Fruit fly (Drosophila melanogaster) whole organism, pupa: ENCODE results near the gene Nmdmc.

Source experiments
- CG10348 ChIP-seq: fragments of 200-800 bp; sonication (Bioruptor generic); IDR thresholded peaks from 2 replicates; pipeline ENCODE4 v1.3.6; 2022; ENCODE audit warnings: missing biosample characterization, missing genetic modification characterization
- CG12605 ChIP-seq: fragments of 200-800 bp; sonication (Bioruptor generic); IDR thresholded peaks from 2 replicates; pipeline ENCODE4 v1.3.6; 2022; ENCODE audit warnings: missing biosample characterization, missing genetic modification characterization
- CG13204 ChIP-seq: fragments of 200-800 bp; sonication (Bioruptor generic); optimal IDR thresholded peaks from 2 replicates; lab custom pipeline; 2018; ENCODE audit warnings: missing biosample characterization, mild to moderate bottlenecking, missing genetic modification characterization, moderate library complexity
- CG14655 ChIP-seq: fragments of 200-800 bp; sonication (Bioruptor generic); optimal IDR thresholded peaks from 3 replicates; lab custom pipeline; 2017; ENCODE audit warnings: mild to moderate bottlenecking, missing biosample characterization, missing genetic modification reagents, missing genetic modification characterization
- CG15710 ChIP-seq: fragments of 200-800 bp; sonication (Bioruptor generic); optimal IDR thresholded peaks from 2 replicates; lab custom pipeline; 2018; ENCODE audit warnings: missing biosample characterization, mild to moderate bottlenecking, missing genetic modification characterization, moderate library complexity
- CG17806 ChIP-seq: fragments of 200-800 bp; sonication (Bioruptor generic); optimal IDR thresholded peaks from 2 replicates; lab custom pipeline; 2018; ENCODE audit warnings: missing biosample characterization, mild to moderate bottlenecking, missing genetic modification characterization, moderate library complexity
- CG32121 ChIP-seq: fragments of 200-800 bp; sonication (Bioruptor generic); IDR thresholded peaks from 2 replicates; pipeline ENCODE4 v1.3.6; 2022; ENCODE audit warnings: missing biosample characterization, missing genetic modification characterization
- CG34367 ChIP-seq: fragments of 200-800 bp; sonication (Bioruptor generic); optimal IDR thresholded peaks from 2 replicates; lab custom pipeline; 2018; ENCODE audit warnings: missing biosample characterization, mild to moderate bottlenecking, missing genetic modification characterization
- CG4496 ChIP-seq: fragments of 200-800 bp; sonication (Bioruptor generic); IDR thresholded peaks from 3 replicates; pipeline ENCODE4 v1.3.6; 2022; ENCODE audit warnings: missing biosample characterization, missing genetic modification characterization
- CG8159 ChIP-seq: fragments of 200-800 bp; sonication (Bioruptor generic); optimal IDR thresholded peaks from 3 replicates; lab custom pipeline; 2018; ENCODE audit warnings: missing biosample characterization, mild to moderate bottlenecking, missing genetic modification characterization, moderate library complexity
- CG8301 ChIP-seq: fragments of 200-800 bp; sonication (Bioruptor generic); optimal IDR thresholded peaks from 2 replicates; lab custom pipeline; 2018; ENCODE audit warnings: missing biosample characterization, mild to moderate bottlenecking, missing genetic modification characterization
- CG9948 ChIP-seq: fragments of 200-800 bp; sonication (Bioruptor generic); optimal IDR thresholded peaks from 2 replicates; lab custom pipeline; 2018; ENCODE audit warnings: missing biosample characterization, mild to moderate bottlenecking, missing genetic modification characterization, moderate library complexity
- D1 ChIP-seq: fragments of 200-800 bp; sonication (Bioruptor generic); optimal IDR thresholded peaks from 2 replicates; lab custom pipeline; 2018; ENCODE audit warnings: missing biosample characterization, mild to moderate bottlenecking, missing genetic modification characterization, moderate library complexity
- EcR ChIP-seq: fragments of 200-800 bp; sonication (Bioruptor generic); optimal IDR thresholded peaks from 3 replicates; lab custom pipeline; 2019; ENCODE audit warnings: missing biosample characterization, missing genetic modification characterization, mild to moderate bottlenecking, moderate library complexity, missing genetic modification reagents
- Ets98B ChIP-seq: fragments of 200-800 bp; sonication (Bioruptor generic); IDR thresholded peaks from 2 replicates; pipeline ENCODE4 v1.3.6; 2022; ENCODE audit warnings: missing biosample characterization, missing genetic modification characterization
- Pif1A ChIP-seq: fragments of 200-800 bp; sonication (Bioruptor generic); optimal IDR thresholded peaks from 3 replicates; lab custom pipeline; 2016; ENCODE audit warnings: missing biosample characterization, missing genetic modification characterization
- Pif1B ChIP-seq: fragments of 200-800 bp; sonication (Bioruptor generic); optimal IDR thresholded peaks from 3 replicates; lab custom pipeline; 2016; ENCODE audit warnings: missing biosample characterization, missing genetic modification characterization
- Snoo ChIP-seq: fragments of 200-800 bp; sonication (Bioruptor generic); optimal IDR thresholded peaks from 3 replicates; lab custom pipeline; 2017; ENCODE audit warnings: missing biosample characterization, mild to moderate bottlenecking, missing genetic modification characterization, inconsistent platforms
- fd96Ca ChIP-seq: fragments of 200-800 bp; sonication (Bioruptor generic); IDR thresholded peaks from 3 replicates; pipeline ENCODE4 v1.3.6; 2022; ENCODE audit warnings: missing biosample characterization, missing genetic modification characterization
- gl ChIP-seq: fragments of 200-800 bp; sonication (Bioruptor generic); optimal IDR thresholded peaks from 2 replicates; lab custom pipeline; 2018; ENCODE audit warnings: missing biosample characterization, mild to moderate bottlenecking, missing genetic modification characterization
- rn ChIP-seq: fragments of 200-800 bp; sonication (Bioruptor generic); IDR thresholded peaks from 2 replicates; pipeline ENCODE4 v1.3.6; 2022; ENCODE audit warnings: missing biosample characterization, missing genetic modification characterization

The Nmdmc gene

DNA sequence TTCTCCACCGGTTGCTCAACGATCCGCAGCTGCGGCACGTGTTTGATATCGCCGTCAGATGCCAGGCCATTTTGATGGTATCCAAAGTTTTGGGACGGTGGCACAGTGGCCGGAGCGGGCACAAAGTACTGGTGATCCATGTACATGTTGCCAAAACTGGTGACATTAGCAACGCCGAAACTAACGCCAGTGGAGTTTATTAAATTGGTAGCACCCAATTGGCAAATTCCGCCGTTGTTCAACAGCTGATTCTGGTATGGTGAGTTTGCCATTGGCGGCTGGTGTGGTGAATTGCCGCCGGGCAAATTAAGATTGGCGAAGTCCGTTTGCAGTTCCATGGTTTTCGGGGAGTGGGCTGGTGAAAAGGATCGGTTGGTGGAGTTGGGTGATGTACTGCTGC, 3.4 kb downstream of the Nmdmc start:
- TF ChIP-seq D1 (tag; lab: Kevin White, UChicago) (no peak), EcR (GFP tag; lab: Kevin White, UChicago) (no peak), CG4496 (GFP tag; lab: Robert Waterston, UW) (no peak), CG10348 (GFP tag; lab: Robert Waterston, UW) (no peak), fd96Ca (GFP tag; lab: Robert Waterston, UW) (no peak), Snoo (no peak), Ets98B (GFP tag; lab: Robert Waterston, UW) (no peak), CG17806 (tag; lab: Kevin White, UChicago) (no peak)

DNA sequence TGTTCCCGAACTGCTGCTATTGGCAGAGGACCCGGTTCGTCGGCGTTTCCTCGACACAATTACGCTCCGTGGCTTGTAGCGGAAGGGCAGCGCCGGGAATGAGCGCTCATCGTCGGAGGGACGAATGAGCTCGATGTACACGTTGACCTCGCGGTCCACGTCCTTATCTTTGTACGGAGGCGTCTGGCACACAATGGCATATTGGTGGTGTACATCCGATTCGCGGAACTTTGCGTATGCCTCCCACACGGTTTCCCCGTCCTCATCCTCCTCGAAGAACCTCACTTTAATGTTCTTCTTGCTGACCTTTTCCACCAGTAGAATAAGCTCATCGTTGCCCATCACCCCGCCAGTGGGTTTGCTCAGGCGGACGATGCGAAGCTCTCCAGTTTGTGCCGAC, 4.6 kb downstream of the Nmdmc start:
- TF ChIP-seq Snoo, result no peak
- TF ChIP-seq fd96Ca (GFP tag; lab: Robert Waterston, UW), result no peak
- TF ChIP-seq gl (tag; lab: Kevin White, UChicago), result no peak
- TF ChIP-seq CG10348 (GFP tag; lab: Robert Waterston, UW), result no peak
- TF ChIP-seq Pif1A (GFP tag; lab: Kevin White, UChicago), result no peak
- TF ChIP-seq D1 (tag; lab: Kevin White, UChicago), result no peak
- TF ChIP-seq CG4496 (GFP tag; lab: Robert Waterston, UW), result no peak
- no peak for TF ChIP-seq CG12605 (GFP tag; lab: Robert Waterston, UW)
- no peak for TF ChIP-seq CG15710 (tag; lab: Kevin White, UChicago)
- no peak for TF ChIP-seq CG8159 (tag; lab: Kevin White, UChicago)
- TF ChIP-seq rn (GFP tag; lab: Robert Waterston, UW), result no peak
- no peak for TF ChIP-seq CG14655 (GFP tag; lab: Kevin White, UChicago)
- TF ChIP-seq CG32121, result no peak
- no peak for TF ChIP-seq EcR (GFP tag; lab: Kevin White, UChicago)
- no peak for TF ChIP-seq CG9948 (tag; lab: Kevin White, UChicago)
- TF ChIP-seq CG8301 (tag; lab: Kevin White, UChicago), result no peak

DNA sequence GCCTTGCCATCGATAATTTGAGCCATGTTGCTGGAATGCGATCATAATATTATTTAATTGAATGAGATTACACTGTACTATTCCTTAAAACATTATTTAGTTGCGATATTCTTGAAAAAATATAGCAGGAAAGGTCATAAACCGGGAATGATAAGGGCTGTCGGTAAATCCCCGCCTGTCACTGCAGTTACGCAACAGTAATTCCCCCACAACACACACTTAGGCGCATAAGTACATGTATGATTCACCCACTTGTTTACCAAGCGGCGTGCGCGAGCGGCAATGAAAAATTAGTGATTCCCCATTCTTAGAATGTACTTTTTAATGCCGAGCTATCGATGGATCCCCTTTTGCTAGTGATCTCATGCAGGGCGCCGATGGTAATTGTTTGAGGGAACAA, 6.7 kb downstream of the Nmdmc start:
- TF ChIP-seq CG8301 (tag; lab: Kevin White, UChicago) (no peak), gl (tag; lab: Kevin White, UChicago) (no peak), CG8159 (tag; lab: Kevin White, UChicago) (no peak), CG12605 (GFP tag; lab: Robert Waterston, UW) (no peak), rn (GFP tag; lab: Robert Waterston, UW) (no peak), CG9948 (tag; lab: Kevin White, UChicago) (no peak), fd96Ca (GFP tag; lab: Robert Waterston, UW) (no peak), EcR (GFP tag; lab: Kevin White, UChicago) (peak; percentile 78)

DNA sequence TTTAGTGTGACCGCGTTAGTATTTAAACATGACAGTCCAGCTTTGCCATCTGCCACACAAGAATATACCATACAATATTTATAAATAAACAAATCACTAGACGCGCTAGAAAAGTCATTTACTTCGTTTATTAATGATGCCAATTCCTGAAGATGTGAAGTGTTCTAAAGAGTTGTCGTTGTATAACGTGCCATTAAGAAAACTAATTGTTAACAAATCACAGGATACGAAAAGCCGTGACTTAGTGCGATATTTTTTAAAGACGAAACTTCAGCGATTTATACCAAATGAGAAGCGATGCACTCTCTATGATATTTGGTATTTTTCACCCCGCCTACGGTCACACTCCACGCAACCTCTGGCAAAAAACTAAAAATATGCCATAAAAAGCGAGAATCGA, 10.9 kb downstream of the Nmdmc start, which contains the start of gene neur:
Gene neur, minus strand, starts transcription at position 24 of the 400 bp plus-strand sequence.
- TF ChIP-seq gl (tag; lab: Kevin White, UChicago) (no peak), EcR (GFP tag; lab: Kevin White, UChicago) (no peak), CG14655 (GFP tag; lab: Kevin White, UChicago) (no peak), Ets98B (GFP tag; lab: Robert Waterston, UW) (no peak), CG15710 (tag; lab: Kevin White, UChicago) (no peak), CG8159 (tag; lab: Kevin White, UChicago) (no peak), CG32121 (no peak), CG13204 (GFP tag; lab: Kevin White, UChicago) (no peak), rn (GFP tag; lab: Robert Waterston, UW) (no peak), Pif1B (GFP tag; lab: Kevin White, UChicago) (no peak), Snoo (no peak), CG12605 (GFP tag; lab: Robert Waterston, UW) (no peak), fd96Ca (GFP tag; lab: Robert Waterston, UW) (no peak), CG17806 (tag; lab: Kevin White, UChicago) (no peak)

DNA sequence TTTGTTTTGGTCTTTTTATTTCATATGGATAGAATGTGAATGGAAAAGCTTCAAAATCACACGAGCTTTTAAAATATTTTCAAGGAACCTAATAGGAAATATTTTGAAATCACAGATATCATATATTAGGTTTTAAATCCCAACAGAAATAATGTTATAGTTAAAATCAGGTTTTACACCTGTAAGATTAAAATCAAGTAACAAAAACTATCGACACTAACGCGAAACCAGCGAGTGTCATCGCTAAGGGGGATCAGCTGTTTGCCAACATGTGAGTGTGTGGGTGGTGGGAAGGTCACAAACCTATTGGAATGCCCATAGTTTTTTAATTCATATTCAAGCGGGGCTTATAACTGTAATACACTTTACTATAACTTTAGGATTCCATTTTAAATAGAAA, 11.7 kb downstream of the Nmdmc start, which contains the start of gene hyx:
Gene hyx, plus strand, starts transcription at position 109 of the 400 bp plus-strand sequence.
- no peak for TF ChIP-seq rn (GFP tag; lab: Robert Waterston, UW)
- no peak for TF ChIP-seq CG12605 (GFP tag; lab: Robert Waterston, UW)
- TF ChIP-seq CG13204 (GFP tag; lab: Kevin White, UChicago), result no peak
- no peak for TF ChIP-seq D1 (tag; lab: Kevin White, UChicago)
- TF ChIP-seq CG32121, result peak; percentile 36; the same call in 1 of the 2 replicates
- no peak for TF ChIP-seq CG8159 (tag; lab: Kevin White, UChicago)
- TF ChIP-seq CG8301 (tag; lab: Kevin White, UChicago), result no peak
- no peak for TF ChIP-seq CG9948 (tag; lab: Kevin White, UChicago)
- TF ChIP-seq Pif1A (GFP tag; lab: Kevin White, UChicago), result no peak
- TF ChIP-seq CG14655 (GFP tag; lab: Kevin White, UChicago), result no peak
- TF ChIP-seq fd96Ca (GFP tag; lab: Robert Waterston, UW), result no peak
- TF ChIP-seq Snoo, result peak; percentile 21
- peak; percentile 93 for TF ChIP-seq EcR (GFP tag; lab: Kevin White, UChicago)
- no peak for TF ChIP-seq CG34367 (tag; lab: Kevin White, UChicago)
- TF ChIP-seq Pif1B (GFP tag; lab: Kevin White, UChicago), result no peak
- no peak for TF ChIP-seq CG10348 (GFP tag; lab: Robert Waterston, UW)
- TF ChIP-seq CG15710 (tag; lab: Kevin White, UChicago), result peak; percentile 11
- peak; percentile 20 for TF ChIP-seq CG17806 (tag; lab: Kevin White, UChicago)
- no peak; the same call in 1 of the 2 replicates for TF ChIP-seq Ets98B (GFP tag; lab: Robert Waterston, UW)
- TF ChIP-seq CG4496 (GFP tag; lab: Robert Waterston, UW), result 0 out of 3 replicates have a peak, but pooled peaks have one; percentile 24
